Fruit fly (Drosophila melanogaster): Measurements from ENCODE around the gene Rheb.

DNA sequence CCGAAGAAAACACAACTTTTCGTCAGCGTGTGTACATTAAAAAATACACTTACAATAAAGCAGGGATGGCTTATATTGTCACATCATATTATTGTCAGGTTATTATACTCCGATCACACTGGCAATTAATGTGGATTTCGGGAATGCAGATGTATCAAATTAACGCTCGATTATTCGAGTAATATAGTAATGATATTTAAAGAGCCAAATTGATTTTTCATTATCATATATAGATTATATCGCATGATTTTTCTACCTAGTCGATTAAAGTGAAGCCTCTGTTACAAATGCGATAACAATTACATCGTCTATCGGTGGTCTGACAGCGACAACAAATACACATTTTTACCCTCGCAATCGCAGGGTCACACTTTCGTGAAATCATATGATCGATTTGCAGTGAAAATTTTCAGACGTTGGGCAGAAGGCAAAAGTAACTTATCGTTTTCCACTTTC lies 22.7 kb downstream of the Rheb start, which contains the start of the genes noi and Vha26:
- no peak for TF ChIP-seq CG9948 (tag; optimal IDR thresholded peaks at IDR 0.05)
- TF ChIP-seq CG4496 (GFP tag; IDR thresholded peaks at IDR 0.05), result no peak
- no peak for TF ChIP-seq EcR (GFP tag; optimal IDR thresholded peaks at IDR 0.05)
- TF ChIP-seq Pif1A (GFP tag; optimal IDR thresholded peaks at IDR 0.05), result no peak

Measured in whole organism, pupa.